Fruit fly (Drosophila melanogaster): ENCODE data around the gene RpL30.
A peak's percentile ranks its signal among the peaks of the same experiment; 100 is the strongest.

The RpL30 gene

DNA sequence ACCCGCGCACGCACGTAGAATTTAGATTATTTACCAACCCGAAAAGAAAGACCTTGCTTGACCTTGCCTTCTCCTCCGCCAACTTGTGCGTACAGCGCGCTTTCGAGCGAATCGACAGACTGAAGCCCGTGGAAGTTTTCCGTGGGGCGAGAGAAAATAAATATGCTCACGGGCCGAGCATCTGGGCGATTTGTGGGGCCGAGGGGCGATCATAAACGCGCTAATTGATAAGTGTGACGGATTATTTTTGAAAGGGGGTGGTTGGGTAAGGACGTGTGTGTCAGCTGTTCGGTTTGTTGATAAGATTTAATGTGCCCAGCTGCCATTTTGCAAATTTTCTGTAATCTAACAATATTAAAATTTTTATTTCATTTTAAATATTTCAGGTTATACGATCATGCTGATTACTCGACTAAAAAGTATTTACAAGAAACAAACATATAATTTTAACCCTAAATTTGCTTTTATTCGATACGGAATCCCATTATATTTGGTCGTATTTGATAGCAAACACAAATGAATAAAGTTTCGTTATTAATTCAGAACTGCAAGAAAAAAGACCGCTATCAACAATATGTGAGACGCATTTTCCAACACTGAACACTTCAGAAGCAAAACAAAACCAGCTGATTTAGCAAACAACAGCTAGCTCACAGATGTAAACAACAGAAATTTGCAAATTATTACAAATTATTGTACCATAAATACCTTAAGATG is 34.9 kb downstream of the RpL30 start, which contains the start of the genes L2HGDH and CG10431 (continued):
- TF ChIP-seq zf30C (GFP tag; optimal IDR thresholded peaks at IDR 0.05) (no peak), CG2120 (GFP tag; optimal IDR thresholded peaks at IDR 0.05) (peak; percentile 77), CG1647 (GFP tag; optimal IDR thresholded peaks at IDR 0.05) (no peak), CG42726 (GFP tag; IDR thresholded peaks at IDR 0.05; ENCODE audit: partially characterized antibody) (no peak), CG3065 (GFP tag; optimal IDR thresholded peaks at IDR 0.05) (no peak), CG4707 (GFP tag; optimal IDR thresholded peaks at IDR 0.05) (no peak), Dbx (GFP tag; IDR thresholded peaks at IDR 0.05) (0 out of 3 replicates have a peak, but pooled peaks have one; percentile 27), CG7372 (GFP tag; IDR thresholded peaks at IDR 0.05) (no peak), CG10209 (GFP tag; optimal IDR thresholded peaks at IDR 0.05) (peak; percentile 30), CG31224 (GFP tag; IDR thresholded peaks at IDR 0.05) (no peak), nmo (GFP tag; optimal IDR thresholded peaks at IDR 0.05) (peak; percentile 78), gfzf (GFP tag; optimal IDR thresholded peaks at IDR 0.05) (peak; percentile 70), toy (GFP tag; IDR thresholded peaks at IDR 0.05) (no peak), ewg (GFP tag; optimal IDR thresholded peaks at IDR 0.05) (peak; percentile 21), CG12299 (tag; optimal IDR thresholded peaks at IDR 0.05) (peak; percentile 65), Sin3A (optimal IDR thresholded peaks at IDR 0.05) (peak; percentile 40), Kr (GFP tag; optimal IDR thresholded peaks at IDR 0.05) (no peak), CG11696 (GFP tag; IDR thresholded peaks at IDR 0.05) (no peak), CG2202 (tag; optimal IDR thresholded peaks at IDR 0.05) (peak; percentile 4), CG31388 (GFP tag; optimal IDR thresholded peaks at IDR 0.05) (no peak), phol (tag; optimal IDR thresholded peaks at IDR 0.05) (peak; percentile 79), Ets97D (GFP tag; optimal IDR thresholded peaks at IDR 0.05) (peak; percentile 41), jumu (GFP tag; optimal IDR thresholded peaks at IDR 0.05) (peak; percentile 1), ci (GFP tag; IDR thresholded peaks at IDR 0.05) (peak; percentile 55; the same call in 2 of the 3 replicates), CG2116 (GFP tag; optimal IDR thresholded peaks at IDR 0.05) (peak; percentile 72), Adf1 (GFP tag; IDR thresholded peaks at IDR 0.05) (peak; percentile 44; the same call in 1 of the 2 replicates), CG11398 (GFP tag; optimal IDR thresholded peaks at IDR 0.05) (no peak), dati (GFP tag; IDR thresholded peaks at IDR 0.05) (no peak), Hr51 (GFP tag; optimal IDR thresholded peaks at IDR 0.05) (peak in 1 of 2 experiments; percentile 69), Vsx1 (GFP tag; optimal IDR thresholded peaks at IDR 0.05) (peak; percentile 72), pnt (GFP tag; optimal IDR thresholded peaks at IDR 0.05) (peak; percentile 8), wor (GFP tag; IDR thresholded peaks at IDR 0.05) (no peak), CG10366 (GFP tag; IDR thresholded peaks at IDR 0.05) (no peak), Trl (optimal IDR thresholded peaks at IDR 0.05) (peak in 1 of 2 experiments; percentile 48), Trl (GFP tag; optimal IDR thresholded peaks at IDR 0.05) (peak; percentile 48), ara (GFP tag; IDR thresholded peaks at IDR 0.05) (0 out of 2 replicates have a peak, but pooled peaks have one; percentile 20), Sox100B (GFP tag; optimal IDR thresholded peaks at IDR 0.05) (peak; percentile 66), CG15696 (tag; optimal IDR thresholded peaks at IDR 0.05) (peak; percentile 36), GATAe (GFP tag; conservative IDR thresholded peaks at IDR 0.05) (peak; percentile 88), CHES-1-like (GFP tag; optimal IDR thresholded peaks at IDR 0.05) (peak; percentile 12), H2.0 (GFP tag; IDR thresholded peaks at IDR 0.05) (no peak), pum (GFP tag; optimal IDR thresholded peaks at IDR 0.05) (peak; percentile 33), CG6813 (GFP tag; optimal IDR thresholded peaks at IDR 0.05) (peak; percentile 41), bowl (GFP tag; IDR thresholded peaks at IDR 0.05) (no peak), CG7556 (GFP tag; optimal IDR thresholded peaks at IDR 0.05) (peak; percentile 67), CG11560 (tag; IDR thresholded peaks at IDR 0.05) (no peak), CG15479 (GFP tag; optimal IDR thresholded peaks at IDR 0.05) (no peak), D (optimal IDR thresholded peaks at IDR 0.05) (peak; percentile 31), D (GFP tag; optimal IDR thresholded peaks at IDR 0.05) (peak; percentile 57), CG15514 (GFP tag; optimal IDR thresholded peaks at IDR 0.05) (peak; percentile 65)

Measured in whole organism, embryonic.